Worm (Caenorhabditis elegans): ENCODE measurements around the gene Y38E10A.14.

Y38E10A.14 gene

DNA sequence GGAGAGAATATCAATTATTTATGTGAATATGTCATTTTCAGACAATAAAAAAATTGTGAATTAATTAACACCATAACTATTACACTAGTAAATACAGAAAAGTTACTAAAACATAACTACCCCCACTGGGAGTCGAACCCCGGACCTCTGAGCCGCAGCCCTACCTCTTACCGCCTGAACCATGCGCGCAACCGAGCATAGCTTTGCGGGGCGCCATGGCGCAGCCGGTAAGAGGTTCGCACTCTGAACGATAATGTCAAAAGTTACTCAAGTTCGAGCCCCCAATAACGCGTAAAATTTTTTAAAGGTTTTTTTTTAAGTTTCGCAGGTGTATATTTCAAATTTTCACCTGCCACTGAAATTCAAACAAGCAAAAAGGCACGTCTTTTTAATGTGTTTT, 41.7 kb upstream of the Y38E10A.14 start:
- TF ChIP-seq ztf-23 (GFP tag; IDR thresholded peaks at IDR 0.05) = no peak
- TF ChIP-seq ref-1 (GFP tag; conservative IDR thresholded peaks at IDR 0.05) = no peak
- TF ChIP-seq klf-2 (GFP tag; conservative IDR thresholded peaks at IDR 0.05) = no peak
- TF ChIP-seq ztf-29 (GFP tag; IDR thresholded peaks at IDR 0.05) = no peak
- TF ChIP-seq med-1 (GFP tag; optimal IDR thresholded peaks at IDR 0.05; ENCODE audit: insufficient read depth) = no peak
- TF ChIP-seq cog-1 (tag; optimal IDR thresholded peaks at IDR 0.05) = no peak
- TF ChIP-seq T22C8.4 (GFP tag; IDR thresholded peaks at IDR 0.05) = no peak
- TF ChIP-seq flt-1 (GFP tag; IDR thresholded peaks at IDR 0.05) = no peak
- no peak for TF ChIP-seq tab-1 (GFP tag; IDR thresholded peaks at IDR 0.05)

- TF ChIP-seq T22C8.4 (GFP tag; IDR thresholded peaks at IDR 0.05) = no peak
- TF ChIP-seq med-1 (GFP tag; optimal IDR thresholded peaks at IDR 0.05; ENCODE audit: insufficient read depth) = no peak
- TF ChIP-seq klf-2 (GFP tag; conservative IDR thresholded peaks at IDR 0.05) = no peak
- no peak for TF ChIP-seq ref-1 (GFP tag; conservative IDR thresholded peaks at IDR 0.05)
- no peak for TF ChIP-seq tab-1 (GFP tag; IDR thresholded peaks at IDR 0.05)
- TF ChIP-seq ztf-23 (GFP tag; IDR thresholded peaks at IDR 0.05) = no peak
- no peak for TF ChIP-seq ztf-29 (GFP tag; IDR thresholded peaks at IDR 0.05)
- no peak for TF ChIP-seq cog-1 (tag; optimal IDR thresholded peaks at IDR 0.05)
- TF ChIP-seq flt-1 (GFP tag; IDR thresholded peaks at IDR 0.05) = no peak
Observed at ce11 chrII:12665019-12665418, 40.7 kb upstream of the Y38E10A.14 start.

DNA sequence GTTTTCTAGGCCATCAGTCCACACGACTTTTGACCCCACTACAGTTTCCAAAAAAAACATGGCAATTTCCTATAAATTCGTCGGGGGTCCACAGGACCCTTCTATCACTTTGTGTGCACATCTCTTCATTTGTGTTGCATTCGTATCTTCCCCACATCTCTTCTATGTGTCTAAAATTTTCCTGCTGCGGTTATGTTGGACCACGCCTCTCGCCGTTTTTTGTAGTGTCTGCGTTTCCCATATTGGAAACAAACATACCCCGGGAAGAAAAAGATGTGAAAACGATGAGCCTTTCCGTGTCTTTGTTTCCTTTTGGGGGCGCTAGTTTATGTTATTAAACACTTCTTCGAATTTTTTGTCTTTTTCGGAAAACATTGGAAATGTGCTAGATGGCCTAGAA, 37.6 kb upstream of the Y38E10A.14 start:
- TF ChIP-seq T22C8.4 (GFP tag; IDR thresholded peaks at IDR 0.05) = no peak
- no peak for TF ChIP-seq med-1 (GFP tag; optimal IDR thresholded peaks at IDR 0.05; ENCODE audit: insufficient read depth)
- no peak for TF ChIP-seq tab-1 (GFP tag; IDR thresholded peaks at IDR 0.05)
- TF ChIP-seq ztf-23 (GFP tag; IDR thresholded peaks at IDR 0.05) = no peak
- no peak for TF ChIP-seq ref-1 (GFP tag; conservative IDR thresholded peaks at IDR 0.05)
- no peak for TF ChIP-seq flt-1 (GFP tag; IDR thresholded peaks at IDR 0.05)
- TF ChIP-seq klf-2 (GFP tag; conservative IDR thresholded peaks at IDR 0.05) = no peak
- TF ChIP-seq cog-1 (tag; optimal IDR thresholded peaks at IDR 0.05) = no peak
- TF ChIP-seq ztf-29 (GFP tag; IDR thresholded peaks at IDR 0.05) = no peak

DNA sequence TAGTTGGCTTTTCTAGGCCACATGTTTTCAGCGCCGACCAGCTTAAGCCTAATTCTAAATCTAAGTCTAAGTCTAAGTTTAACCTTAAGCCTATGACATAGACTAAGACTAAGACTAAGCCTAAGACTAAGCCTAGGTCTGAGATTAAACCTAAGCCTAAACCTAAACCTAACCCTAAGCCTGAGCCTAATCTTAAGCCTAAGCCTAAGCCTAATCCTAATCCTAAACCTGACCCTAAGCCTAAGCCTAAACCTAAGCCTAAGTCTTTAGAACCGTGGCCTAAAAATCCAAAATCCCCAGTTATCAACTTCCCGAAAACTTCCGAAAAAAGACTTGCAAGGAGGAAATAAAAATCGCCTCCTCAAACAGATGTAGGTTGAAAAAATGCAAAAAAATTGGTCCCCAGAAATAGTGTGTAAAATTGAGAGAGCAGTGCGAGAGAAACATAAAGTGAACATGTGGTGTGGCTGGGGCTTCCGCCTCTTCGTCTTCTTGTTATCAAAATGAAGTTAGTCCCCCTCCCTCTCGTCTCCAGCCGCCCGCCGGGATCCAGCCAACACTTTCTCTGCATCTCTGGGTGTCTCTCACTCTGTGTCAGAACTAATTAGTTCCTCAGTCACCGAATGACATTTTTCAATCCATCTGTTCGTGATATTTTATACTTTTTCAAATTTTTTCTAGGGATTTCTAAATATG, 35.5 kb upstream of the Y38E10A.14 start:
- TF ChIP-seq flt-1 (GFP tag; IDR thresholded peaks at IDR 0.05) = no peak
- TF ChIP-seq ztf-29 (GFP tag; IDR thresholded peaks at IDR 0.05) = no peak

DNA sequence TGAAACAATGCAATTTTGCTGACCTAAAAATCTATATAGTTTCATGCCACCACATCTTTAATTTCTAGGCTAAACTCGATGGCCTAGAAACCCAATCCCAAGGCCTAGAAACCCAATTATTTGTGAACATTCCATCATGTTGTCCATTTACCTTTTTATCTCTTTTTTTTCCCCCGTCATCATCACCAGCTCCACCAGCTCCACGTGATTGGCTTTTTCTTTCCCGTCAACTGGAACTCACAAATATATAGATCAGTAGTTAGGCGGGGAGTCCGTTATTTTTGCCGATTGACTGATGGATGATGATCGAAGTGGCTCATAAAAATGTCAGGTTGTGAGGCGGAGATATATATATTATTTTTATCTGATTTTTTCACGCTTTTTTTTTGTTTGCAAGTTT, 34.1 kb upstream of the Y38E10A.14 start:
- TF ChIP-seq ztf-29 (GFP tag; IDR thresholded peaks at IDR 0.05) (no peak), ztf-23 (GFP tag; IDR thresholded peaks at IDR 0.05) (no peak), ref-1 (GFP tag; conservative IDR thresholded peaks at IDR 0.05) (no peak), cog-1 (tag; optimal IDR thresholded peaks at IDR 0.05) (no peak), med-1 (GFP tag; optimal IDR thresholded peaks at IDR 0.05; ENCODE audit: insufficient read depth) (no peak), tab-1 (GFP tag; IDR thresholded peaks at IDR 0.05) (no peak), flt-1 (GFP tag; IDR thresholded peaks at IDR 0.05) (no peak), T22C8.4 (GFP tag; IDR thresholded peaks at IDR 0.05) (no peak), klf-2 (GFP tag; conservative IDR thresholded peaks at IDR 0.05) (no peak)

- TF ChIP-seq cog-1 (tag; optimal IDR thresholded peaks at IDR 0.05) (no peak), tab-1 (GFP tag; IDR thresholded peaks at IDR 0.05) (no peak), T22C8.4 (GFP tag; IDR thresholded peaks at IDR 0.05) (no peak), klf-2 (GFP tag; conservative IDR thresholded peaks at IDR 0.05) (no peak)
Observed at ce11 chrII:12657620-12658019, 33.3 kb upstream of the Y38E10A.14 start.

DNA sequence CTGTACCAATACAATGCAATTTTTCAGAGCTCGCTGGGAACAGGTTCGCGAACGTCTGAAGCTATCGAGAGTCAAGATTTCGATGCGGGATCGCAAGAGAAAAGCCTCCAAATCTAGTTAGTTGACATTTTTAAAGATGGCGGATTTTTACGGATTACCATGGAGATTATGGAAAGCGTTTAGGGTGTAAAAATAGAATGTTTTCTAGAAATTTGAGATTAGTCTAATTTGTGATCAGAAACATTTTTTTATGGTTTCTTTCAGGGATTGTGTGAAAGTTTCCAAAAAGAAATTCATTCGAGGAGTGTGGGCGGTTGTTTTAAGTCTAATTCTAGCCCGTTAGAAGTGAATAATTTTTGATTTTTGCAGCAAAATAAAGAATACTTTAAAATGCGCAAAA, 31.5 kb upstream of the Y38E10A.14 start:
- TF ChIP-seq ztf-23 (GFP tag; IDR thresholded peaks at IDR 0.05) (no peak), flt-1 (GFP tag; IDR thresholded peaks at IDR 0.05) (no peak), tab-1 (GFP tag; IDR thresholded peaks at IDR 0.05) (no peak), T22C8.4 (GFP tag; IDR thresholded peaks at IDR 0.05) (no peak), cog-1 (tag; optimal IDR thresholded peaks at IDR 0.05) (no peak), med-1 (GFP tag; optimal IDR thresholded peaks at IDR 0.05; ENCODE audit: insufficient read depth) (no peak), ref-1 (GFP tag; conservative IDR thresholded peaks at IDR 0.05) (no peak), ztf-29 (GFP tag; IDR thresholded peaks at IDR 0.05) (no peak), klf-2 (GFP tag; conservative IDR thresholded peaks at IDR 0.05) (no peak)

- TF ChIP-seq ref-1 (GFP tag; conservative IDR thresholded peaks at IDR 0.05) (no peak), ztf-29 (GFP tag; IDR thresholded peaks at IDR 0.05) (no peak), med-1 (GFP tag; optimal IDR thresholded peaks at IDR 0.05; ENCODE audit: insufficient read depth) (no peak), tab-1 (GFP tag; IDR thresholded peaks at IDR 0.05) (no peak), T22C8.4 (GFP tag; IDR thresholded peaks at IDR 0.05) (no peak), cog-1 (tag; optimal IDR thresholded peaks at IDR 0.05) (no peak), ztf-23 (GFP tag; IDR thresholded peaks at IDR 0.05) (no peak), klf-2 (GFP tag; conservative IDR thresholded peaks at IDR 0.05) (no peak), flt-1 (GFP tag; IDR thresholded peaks at IDR 0.05) (no peak)
Observed at ce11 chrII:12654447-12654846, 30.1 kb upstream of the Y38E10A.14 start, which contains the start of gene rgs-4. rgs-4 (plus strand) TSS chrII:12654747.

ce11 chrII:12651208-12651607, 26.9 kb upstream of the Y38E10A.14 start:
- peak; percentile 57; the same call in 1 of the 2 replicates for TF ChIP-seq tab-1 (GFP tag; IDR thresholded peaks at IDR 0.05)
- TF ChIP-seq klf-2 (GFP tag; conservative IDR thresholded peaks at IDR 0.05) = 0 out of 2 replicates have a peak, but pooled peaks have one; percentile 35

ce11 chrII:12640370-12640769, 16.0 kb upstream of the Y38E10A.14 start, which contains the start of gene nhr-235:
nhr-235 (plus strand) TSS chrII:12640670.
- TF ChIP-seq med-1 (GFP tag; optimal IDR thresholded peaks at IDR 0.05; ENCODE audit: insufficient read depth) (no peak), flt-1 (GFP tag; IDR thresholded peaks at IDR 0.05) (no peak), cog-1 (tag; optimal IDR thresholded peaks at IDR 0.05) (no peak), tab-1 (GFP tag; IDR thresholded peaks at IDR 0.05) (no peak), ref-1 (GFP tag; conservative IDR thresholded peaks at IDR 0.05) (no peak), ztf-29 (GFP tag; IDR thresholded peaks at IDR 0.05) (no peak), ztf-23 (GFP tag; IDR thresholded peaks at IDR 0.05) (no peak), klf-2 (GFP tag; conservative IDR thresholded peaks at IDR 0.05) (no peak), T22C8.4 (GFP tag; IDR thresholded peaks at IDR 0.05) (no peak)
